Worm (Caenorhabditis elegans) whole organism, L3 larva: Measurements from ENCODE around the gene col-104.

Experiments used
- R02D3.7 ChIP-seq: fragments of 150-350 bp; optimal IDR thresholded peaks from 2 replicates; lab custom pipeline; 2014; ENCODE audit warnings: missing biosample characterization, missing genetic modification characterization
- fkh-10 ChIP-seq: sonication (generic microtip); optimal IDR thresholded peaks from 2 replicates; lab custom pipeline; 2017; ENCODE audit warnings: missing biosample characterization, missing genetic modification reagents, missing genetic modification characterization
- fos-1 ChIP-seq: fragments of 150-350 bp; optimal IDR thresholded peaks from 2 replicates; lab custom pipeline; 2014; ENCODE audit warnings: missing biosample characterization, missing genetic modification characterization

DNA sequence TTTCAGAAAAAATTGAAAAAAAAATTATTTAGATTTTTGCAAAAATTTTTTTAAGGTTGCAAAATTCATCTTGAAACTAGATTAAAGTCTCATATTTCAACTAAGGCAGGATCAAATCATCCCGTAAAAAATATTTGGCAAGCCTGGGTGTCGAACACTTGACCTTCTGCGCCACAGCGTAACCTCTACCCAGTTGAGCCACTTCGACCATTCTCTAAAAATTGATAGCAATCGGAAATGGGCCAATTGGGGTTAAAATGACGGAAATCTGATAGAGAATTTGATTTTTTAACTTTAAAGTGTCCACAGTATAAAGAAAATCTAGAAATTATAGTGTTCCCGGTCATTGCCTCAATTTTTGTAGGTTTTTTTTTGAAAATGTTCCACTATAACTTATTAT lies 35.0 kb upstream of the col-104 start:
- no peak for TF ChIP-seq fos-1 (tag; lab: Kevin White, UChicago)
- TF ChIP-seq R02D3.7: no peak
- TF ChIP-seq fkh-10 (GFP tag; lab: Kevin White, UChicago): no peak
